Fruit fly (Drosophila melanogaster): ENCODE measurements around the gene CG34247.

Gene CG34247

dm6 chr3L:16228659-16229205 is 32.7 kb downstream of the CG34247 start, which contains the start of gene Tmx3 (continued):
- TF ChIP-seq CG3847 (GFP tag; IDR thresholded peaks at IDR 0.05) (peak; percentile 94), tna (GFP tag; IDR thresholded peaks at IDR 0.05; ENCODE audit: partially characterized antibody) (no peak), Adf1 (GFP tag; IDR thresholded peaks at IDR 0.05) (peak; percentile 62), CG10431 (GFP tag; optimal IDR thresholded peaks at IDR 0.05) (peak; percentile 59), CG3407 (GFP tag; optimal IDR thresholded peaks at IDR 0.05) (peak; percentile 71), scrt (GFP tag; optimal IDR thresholded peaks at IDR 0.05) (peak; percentile 67), CG13624 (GFP tag; optimal IDR thresholded peaks at IDR 0.05) (peak; percentile 56), Usf (GFP tag; optimal IDR thresholded peaks at IDR 0.05) (peak; percentile 81), pum (GFP tag; optimal IDR thresholded peaks at IDR 0.05) (peak; percentile 55), CG43689 (GFP tag; IDR thresholded peaks at IDR 0.05) (peak; percentile 70; the same call in 1 of the 2 replicates), bsh (GFP tag; optimal IDR thresholded peaks at IDR 0.05) (peak in 1 of 2 experiments; percentile 90), CG14014 (GFP tag; IDR thresholded peaks at IDR 0.05) (peak; percentile 92), Doc3 (GFP tag; IDR thresholded peaks at IDR 0.05; ENCODE audit: partially characterized antibody) (no peak), CG30020 (tag; optimal IDR thresholded peaks at IDR 0.05) (peak; percentile 76), CG9437 (GFP tag; optimal IDR thresholded peaks at IDR 0.05) (peak; percentile 74), Blimp-1 (GFP tag; optimal IDR thresholded peaks at IDR 0.05) (peak; percentile 85), ken (GFP tag; IDR thresholded peaks at IDR 0.05) (peak; percentile 92), CG2116 (GFP tag; optimal IDR thresholded peaks at IDR 0.05) (peak; percentile 72), Ets97D (GFP tag; optimal IDR thresholded peaks at IDR 0.05) (peak; percentile 62), CG16779 (GFP tag; IDR thresholded peaks at IDR 0.05) (peak; percentile 80), CG17802 (tag; optimal IDR thresholded peaks at IDR 0.05) (peak; percentile 67), CG6813 (GFP tag; optimal IDR thresholded peaks at IDR 0.05) (peak; percentile 46), CG4730 (GFP tag; IDR thresholded peaks at IDR 0.05) (peak; percentile 88), CoRest (tag; optimal IDR thresholded peaks at IDR 0.05) (peak; percentile 95), nom (GFP tag; optimal IDR thresholded peaks at IDR 0.05) (peak; percentile 51), Lim3 (GFP tag; IDR thresholded peaks at IDR 0.05) (0 out of 2 replicates have a peak, but pooled peaks have one; percentile 32), ci (GFP tag; IDR thresholded peaks at IDR 0.05) (peak; percentile 93), gcm2 (GFP tag; optimal IDR thresholded peaks at IDR 0.05) (peak; percentile 46), onecut (GFP tag; IDR thresholded peaks at IDR 0.05) (peak; percentile 67), H15 (GFP tag; IDR thresholded peaks at IDR 0.05) (peak; percentile 92), btn (GFP tag; optimal IDR thresholded peaks at IDR 0.05) (no peak), ac (GFP tag; optimal IDR thresholded peaks at IDR 0.05) (no peak), al (GFP tag; IDR thresholded peaks at IDR 0.05) (peak; percentile 90), emc (GFP tag; optimal IDR thresholded peaks at IDR 0.05) (peak; percentile 19), CG10979 (tag; optimal IDR thresholded peaks at IDR 0.05) (peak; percentile 79), CG13296 (GFP tag; optimal IDR thresholded peaks at IDR 0.05) (peak; percentile 34), CG32767 (GFP tag; IDR thresholded peaks at IDR 0.05) (peak; percentile 83), sim (GFP tag; IDR thresholded peaks at IDR 0.05) (0 out of 2 replicates have a peak, but pooled peaks have one; percentile 50), CG15514 (GFP tag; optimal IDR thresholded peaks at IDR 0.05) (peak; percentile 69), Chrac-16 (GFP tag; optimal IDR thresholded peaks at IDR 0.05) (peak; percentile 86), CTCF (GFP tag; optimal IDR thresholded peaks at IDR 0.05) (no peak), CG11398 (GFP tag; optimal IDR thresholded peaks at IDR 0.05) (no peak), HmgD (GFP tag; optimal IDR thresholded peaks at IDR 0.05) (no peak), zen2 (GFP tag; IDR thresholded peaks at IDR 0.05; ENCODE audit: partially characterized antibody) (no peak), CG2120 (GFP tag; optimal IDR thresholded peaks at IDR 0.05) (peak; percentile 88), schlank (tag; optimal IDR thresholded peaks at IDR 0.05) (peak; percentile 27), CG31441 (GFP tag; IDR thresholded peaks at IDR 0.05) (peak; percentile 93), CG8924 (tag; optimal IDR thresholded peaks at IDR 0.05) (peak; percentile 89), jing (GFP tag; optimal IDR thresholded peaks at IDR 0.05) (peak; percentile 27), vvl (GFP tag; IDR thresholded peaks at IDR 0.05) (peak; percentile 95), CG4404 (GFP tag; IDR thresholded peaks at IDR 0.05) (peak; percentile 83)
